Worm (Caenorhabditis elegans) whole organism, late embryonic: ENCODE data around the gene col-131.

Experiments
- C38D4.7 ChIP-seq: fragments of 200-800 bp; sonication (Bioruptor generic); optimal IDR thresholded peaks from 2 replicates; lab custom pipeline; 2018; ENCODE audit warnings: mild to moderate bottlenecking, missing genetic modification characterization, moderate library complexity, missing compliant biosample characterization
- K02D7.2 ChIP-seq: sonication (generic microtip); optimal IDR thresholded peaks from 2 replicates; lab custom pipeline; 2017; ENCODE audit warnings: mild to moderate bottlenecking, missing genetic modification characterization, missing compliant biosample characterization
- K09A11.1 ChIP-seq: sonication (generic microtip); optimal IDR thresholded peaks from 2 replicates; lab custom pipeline; 2017; ENCODE audit warnings: antibody characterized with exemption, mild to moderate bottlenecking, missing genetic modification characterization, missing compliant biosample characterization; ENCODE audit not compliant: insufficient read depth
- Y22D7AL.16 ChIP-seq: sonication (generic microtip); optimal IDR thresholded peaks from 2 replicates; lab custom pipeline; 2016; ENCODE audit warnings: missing genetic modification characterization, missing compliant biosample characterization
- ama-1 ChIP-seq: fragments of 150-350 bp; optimal IDR thresholded peaks from 2 replicates; lab custom pipeline; 2014
- ceh-18 ChIP-seq: sonication (generic microtip); optimal IDR thresholded peaks from 2 replicates; lab custom pipeline; 2016; ENCODE audit warnings: missing genetic modification characterization, missing compliant biosample characterization
- ceh-2 ChIP-seq: sonication (generic microtip); optimal IDR thresholded peaks from 2 replicates; lab custom pipeline; 2016; ENCODE audit warnings: missing genotype, missing genetic modification characterization, missing compliant biosample characterization
- ceh-31 ChIP-seq: sonication (generic microtip); optimal IDR thresholded peaks from 2 replicates; lab custom pipeline; 2016; ENCODE audit warnings: missing genetic modification characterization, missing compliant biosample characterization
- ceh-34 ChIP-seq: sonication (generic microtip); optimal IDR thresholded peaks from 2 replicates; lab custom pipeline; 2016; ENCODE audit warnings: mild to moderate bottlenecking, missing genetic modification characterization, missing compliant biosample characterization
- ceh-9 ChIP-seq: sonication (generic microtip); optimal IDR thresholded peaks from 2 replicates; lab custom pipeline; 2016; ENCODE audit warnings: mild to moderate bottlenecking, missing genetic modification characterization, inconsistent platforms, missing compliant biosample characterization
- che-1 ChIP-seq: sonication (generic microtip); optimal IDR thresholded peaks from 2 replicates; lab custom pipeline; 2016; ENCODE audit warnings: mild to moderate bottlenecking, missing genetic modification characterization, missing compliant biosample characterization
- dmd-4 ChIP-seq: sonication (generic microtip); optimal IDR thresholded peaks from 2 replicates; lab custom pipeline; 2016; ENCODE audit warnings: borderline replicate concordance, missing genetic modification characterization, missing compliant biosample characterization
- dve-1 ChIP-seq: sonication (generic microtip); optimal IDR thresholded peaks from 2 replicates; lab custom pipeline; 2017; ENCODE audit warnings: antibody characterized with exemption, mild to moderate bottlenecking, missing genetic modification characterization, missing compliant biosample characterization
- elt-2 ChIP-seq: sonication (generic microtip); optimal IDR thresholded peaks from 2 replicates; lab custom pipeline; 2016; ENCODE audit warnings: missing genetic modification reagents, missing genetic modification characterization, missing compliant biosample characterization
- elt-4 ChIP-seq: sonication (generic microtip); optimal IDR thresholded peaks from 2 replicates; lab custom pipeline; 2016; ENCODE audit warnings: missing genetic modification characterization, missing compliant biosample characterization
- eyg-1 ChIP-seq: sonication (generic microtip); optimal IDR thresholded peaks from 2 replicates; lab custom pipeline; 2016; ENCODE audit warnings: missing genotype, missing genetic modification characterization, missing compliant biosample characterization
- fax-1 ChIP-seq: sonication (generic microtip); optimal IDR thresholded peaks from 2 replicates; lab custom pipeline; 2016; ENCODE audit warnings: missing genotype, missing genetic modification characterization, missing compliant biosample characterization
- fkh-10 ChIP-seq: fragments of 150-350 bp; optimal IDR thresholded peaks from 2 replicates; lab custom pipeline; 2014; ENCODE audit warnings: missing biosample characterization, missing genetic modification reagents, missing genetic modification characterization
- hlh-13 ChIP-seq: fragments of 200-800 bp; sonication (Bioruptor generic); optimal IDR thresholded peaks from 2 replicates; lab custom pipeline; 2018; ENCODE audit warnings: mild to moderate bottlenecking, missing genetic modification characterization, missing compliant biosample characterization
- hlh-15 ChIP-seq: sonication (generic microtip); optimal IDR thresholded peaks from 2 replicates; lab custom pipeline; 2016; ENCODE audit warnings: missing genetic modification characterization, missing compliant biosample characterization
- hlh-30 ChIP-seq: sonication (generic microtip); optimal IDR thresholded peaks from 2 replicates; lab custom pipeline; 2017; ENCODE audit warnings: antibody characterized with exemption, missing genetic modification characterization, missing compliant biosample characterization; ENCODE audit not compliant: insufficient read depth
- hlh-6 ChIP-seq: sonication (generic microtip); optimal IDR thresholded peaks from 2 replicates; lab custom pipeline; 2016; ENCODE audit warnings: missing genotype, missing genetic modification characterization, missing compliant biosample characterization
- hlh-8 ChIP-seq: sonication (generic microtip); optimal IDR thresholded peaks from 2 replicates; lab custom pipeline; 2016; ENCODE audit warnings: missing genotype, missing genetic modification characterization, missing compliant biosample characterization
- lim-6 ChIP-seq: sonication (generic microtip); optimal IDR thresholded peaks from 2 replicates; lab custom pipeline; 2016; ENCODE audit warnings: missing genetic modification characterization, missing compliant biosample characterization
- madf-2 ChIP-seq: sonication (generic microtip); optimal IDR thresholded peaks from 2 replicates; lab custom pipeline; 2017; ENCODE audit warnings: missing genetic modification characterization, missing compliant biosample characterization
- nfya-1 ChIP-seq: sonication (generic microtip); optimal IDR thresholded peaks from 2 replicates; lab custom pipeline; 2017; ENCODE audit warnings: missing genetic modification characterization, mild to moderate bottlenecking, missing compliant biosample characterization, antibody characterized with exemption, moderate library complexity
- nhr-232 ChIP-seq: sonication (generic microtip); optimal IDR thresholded peaks from 2 replicates; lab custom pipeline; 2016; ENCODE audit warnings: missing genetic modification characterization, missing compliant biosample characterization
- npax-4 ChIP-seq: sonication (generic microtip); optimal IDR thresholded peaks from 2 replicates; lab custom pipeline; 2016; ENCODE audit warnings: missing genetic modification characterization, missing compliant biosample characterization
- pag-3 ChIP-seq: sonication (generic microtip); optimal IDR thresholded peaks from 2 replicates; lab custom pipeline; 2016; ENCODE audit warnings: missing compliant biosample characterization, missing genetic modification characterization, borderline replicate concordance
- pat-9 ChIP-seq: fragments of 200-800 bp; sonication (Bioruptor generic); optimal IDR thresholded peaks from 2 replicates; lab custom pipeline; 2018; ENCODE audit warnings: mild to moderate bottlenecking, missing genetic modification characterization, moderate library complexity, missing compliant biosample characterization
- pha-4 ChIP-seq: fragments of 150-350 bp; optimal IDR thresholded peaks from 2 replicates; lab custom pipeline; 2018; ENCODE audit warnings: missing biosample characterization, missing genetic modification reagents, missing genetic modification characterization
- pros-1 ChIP-seq: fragments of 150-350 bp; optimal IDR thresholded peaks from 2 replicates; lab custom pipeline; 2014; ENCODE audit warnings: missing biosample characterization, missing genetic modification reagents, missing genetic modification characterization
- ref-2 ChIP-seq: sonication (generic microtip); optimal IDR thresholded peaks from 2 replicates; lab custom pipeline; 2016; ENCODE audit warnings: missing genetic modification characterization, missing compliant biosample characterization
- rnt-1 ChIP-seq: sonication (generic microtip); optimal IDR thresholded peaks from 2 replicates; lab custom pipeline; 2016; ENCODE audit warnings: missing genetic modification characterization, missing compliant biosample characterization
- sox-2 ChIP-seq: fragments of 200-800 bp; sonication (Bioruptor generic); IDR thresholded peaks from 2 replicates; pipeline ENCODE4 v1.3.6; 2022; ENCODE audit warnings: missing genetic modification reagents, missing genetic modification characterization, missing compliant biosample characterization
- sox-4 ChIP-seq: sonication (generic microtip); optimal IDR thresholded peaks from 2 replicates; lab custom pipeline; 2017; ENCODE audit warnings: mild to moderate bottlenecking, missing genetic modification characterization, inconsistent platforms, missing compliant biosample characterization
- syd-9 ChIP-seq: sonication (generic microtip); optimal IDR thresholded peaks from 2 replicates; lab custom pipeline; 2016; ENCODE audit warnings: mild to moderate bottlenecking, missing genetic modification characterization, moderate library complexity, missing compliant biosample characterization
- tbx-2 ChIP-seq: sonication (generic microtip); optimal IDR thresholded peaks from 2 replicates; lab custom pipeline; 2016; ENCODE audit warnings: missing genetic modification characterization, missing compliant biosample characterization
- tbx-7 ChIP-seq: sonication (generic microtip); optimal IDR thresholded peaks from 2 replicates; lab custom pipeline; 2016; ENCODE audit warnings: missing genotype, missing genetic modification characterization, missing compliant biosample characterization
- ttx-3 ChIP-seq: sonication (generic microtip); optimal IDR thresholded peaks from 2 replicates; lab custom pipeline; 2016; ENCODE audit warnings: missing genetic modification reagents, missing genetic modification characterization, missing compliant biosample characterization
- unc-42 ChIP-seq: sonication (generic microtip); optimal IDR thresholded peaks from 2 replicates; lab custom pipeline; 2016; ENCODE audit warnings: missing genotype, missing genetic modification characterization, missing compliant biosample characterization
- unc-55 ChIP-seq: sonication (generic microtip); optimal IDR thresholded peaks from 2 replicates; lab custom pipeline; 2017; ENCODE audit warnings: missing biosample characterization, missing genetic modification reagents, missing genetic modification characterization
- unc-86 ChIP-seq: sonication (generic microtip); optimal IDR thresholded peaks from 2 replicates; lab custom pipeline; 2016; ENCODE audit warnings: missing genetic modification characterization, missing compliant biosample characterization
- zip-5 ChIP-seq: sonication (generic microtip); optimal IDR thresholded peaks from 2 replicates; lab custom pipeline; 2016; ENCODE audit warnings: missing genetic modification characterization, missing compliant biosample characterization

Gene col-131

DNA sequence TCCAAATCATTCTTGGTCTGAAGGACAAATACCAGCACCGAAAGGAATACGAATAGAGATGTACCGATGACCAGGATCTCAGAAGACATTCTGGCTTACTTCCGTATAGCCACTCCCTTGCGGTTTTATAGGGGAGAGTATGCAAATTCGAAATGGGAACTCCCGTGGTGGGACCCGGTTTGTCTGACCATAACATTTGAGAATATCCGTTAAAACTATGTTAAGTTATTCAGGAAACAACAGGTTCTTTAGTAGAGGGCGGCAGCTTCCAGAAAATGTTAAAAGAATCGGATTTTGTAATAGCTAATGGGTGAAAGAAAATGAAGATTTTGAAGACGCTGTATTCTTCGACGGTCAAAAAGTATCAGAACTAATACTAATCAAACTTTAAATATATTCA is at the start of gene col-131:
Gene col-131, minus strand, starts transcription at position 101 of the 400 bp plus-strand sequence.
- no peak for TF ChIP-seq ttx-3
- TF ChIP-seq ama-1 (lab: Kevin White, UChicago) = no peak
- TF ChIP-seq tbx-7 (tag; lab: Kevin White, UChicago) = no peak
- no peak for TF ChIP-seq unc-55 (GFP tag; lab: Kevin White, UChicago)
- no peak for TF ChIP-seq ref-2
- no peak for TF ChIP-seq ceh-2 (tag; lab: Kevin White, UChicago)
- no peak for TF ChIP-seq che-1 (tag; lab: Kevin White, UChicago)
- TF ChIP-seq Y22D7AL.16 (tag; lab: Kevin White, UChicago) = no peak
- TF ChIP-seq hlh-6 = no peak
- TF ChIP-seq pag-3 = no peak
- no peak for TF ChIP-seq sox-4 (tag; lab: Kevin White, UChicago)
- TF ChIP-seq hlh-30 (tag; lab: Kevin White, UChicago) = no peak

DNA sequence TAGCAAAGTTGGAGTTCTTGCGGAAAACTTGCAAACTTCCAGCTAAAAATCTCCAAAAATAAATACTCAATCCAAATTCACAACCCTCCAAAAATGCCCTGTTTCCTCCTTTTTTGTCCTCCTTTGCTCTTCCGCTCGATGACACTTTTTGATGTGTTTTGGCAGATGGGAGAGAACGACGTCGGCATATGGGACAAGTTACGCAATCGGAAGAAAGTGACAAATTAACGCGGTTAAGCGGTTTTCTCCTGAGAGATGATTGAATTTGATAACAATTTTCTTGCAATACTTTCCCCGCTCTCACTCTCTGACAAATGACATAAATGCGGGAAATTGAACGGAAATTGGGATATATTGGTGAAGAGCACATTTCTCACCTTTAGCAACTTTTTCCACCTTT is 49.6 kb upstream of the col-131 start:
- TF ChIP-seq lim-6 (tag; lab: Kevin White, UChicago) = no peak
- no peak for TF ChIP-seq fax-1
- no peak for TF ChIP-seq hlh-13 (GFP tag; lab: Kevin White, UChicago)
- no peak for TF ChIP-seq madf-2
- TF ChIP-seq tbx-7 (tag; lab: Kevin White, UChicago) = no peak
- no peak for TF ChIP-seq ttx-3
- TF ChIP-seq syd-9 = no peak
- no peak for TF ChIP-seq che-1 (tag; lab: Kevin White, UChicago)
- TF ChIP-seq ref-2 = no peak
- no peak for TF ChIP-seq hlh-8 (tag; lab: Kevin White, UChicago)
- TF ChIP-seq dmd-4 = no peak
- TF ChIP-seq fkh-10 = no peak
- TF ChIP-seq tbx-2 (tag; lab: Kevin White, UChicago) = no peak
- no peak for TF ChIP-seq pat-9
- no peak for TF ChIP-seq ceh-9 (tag; lab: Kevin White, UChicago)
- no peak for TF ChIP-seq zip-5 (tag; lab: Kevin White, UChicago)
- TF ChIP-seq ceh-31 = no peak
- TF ChIP-seq pros-1 = no peak
- TF ChIP-seq ceh-34 (tag; lab: Kevin White, UChicago) = no peak
- TF ChIP-seq unc-42 (tag; lab: Kevin White, UChicago) = no peak

DNA sequence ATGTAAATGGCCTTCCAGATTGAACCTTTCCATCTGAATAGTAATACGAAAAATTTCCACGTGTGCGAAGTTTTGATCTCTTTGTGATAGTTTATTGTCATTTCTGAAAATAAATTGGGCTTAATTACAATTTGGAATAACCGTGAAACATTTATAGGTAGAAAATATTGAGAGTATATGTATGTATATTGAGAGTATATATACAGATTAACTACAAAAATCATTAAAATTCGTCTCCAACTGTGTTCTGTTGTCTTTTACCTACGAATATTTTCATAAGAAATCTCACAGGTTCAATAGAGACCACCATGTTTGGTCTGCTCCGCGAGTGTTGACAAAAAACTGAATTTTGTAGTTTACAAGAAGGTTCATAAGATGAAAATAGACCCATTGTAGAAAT is 45.9 kb upstream of the col-131 start, which contains the start of gene best-2:
Gene best-2, minus strand, starts transcription at position 101 of the 400 bp plus-strand sequence.
- TF ChIP-seq nfya-1 (tag; lab: Kevin White, UChicago) = no peak
- no peak for TF ChIP-seq hlh-15 (tag; lab: Kevin White, UChicago)
- TF ChIP-seq elt-4 (tag; lab: Kevin White, UChicago) = no peak
- no peak for TF ChIP-seq ceh-31
- no peak for TF ChIP-seq dve-1 (tag; lab: Kevin White, UChicago)
- no peak for TF ChIP-seq lim-6 (tag; lab: Kevin White, UChicago)
- no peak for TF ChIP-seq elt-2
- no peak for TF ChIP-seq ceh-9 (tag; lab: Kevin White, UChicago)
- TF ChIP-seq sox-2 (GFP tag; lab: Robert Waterston, UW) = no peak
- no peak for TF ChIP-seq fax-1
- no peak for TF ChIP-seq unc-42 (tag; lab: Kevin White, UChicago)
- TF ChIP-seq npax-4 (tag; lab: Kevin White, UChicago) = no peak
- no peak for TF ChIP-seq pros-1
- TF ChIP-seq pha-4 (tag; lab: Kevin White, UChicago) = no peak
- TF ChIP-seq rnt-1 (tag; lab: Kevin White, UChicago) = no peak
- no peak for TF ChIP-seq unc-86 (tag; lab: Kevin White, UChicago)
- no peak for TF ChIP-seq nhr-232 (tag; lab: Kevin White, UChicago)
- TF ChIP-seq, all 69 proteins: peak for 0

DNA sequence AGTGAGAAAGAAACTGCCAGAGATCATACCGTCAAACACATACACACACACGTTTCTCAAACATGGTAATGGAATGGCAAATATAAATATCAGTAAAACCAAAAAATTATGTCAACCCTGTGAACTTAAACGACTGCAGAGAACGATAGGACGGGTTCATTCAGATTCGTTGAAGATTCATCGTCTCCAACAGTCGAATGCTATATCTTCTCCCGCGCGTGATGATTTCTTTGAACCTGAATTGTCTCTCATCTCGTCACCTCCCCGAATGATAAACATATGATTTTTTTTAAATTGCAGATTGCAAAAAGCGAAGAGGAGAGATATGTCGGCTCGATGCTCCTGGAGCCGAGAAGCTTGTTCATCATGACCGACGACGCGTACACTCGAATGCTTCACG is 43.8 kb upstream of the col-131 start:
- no peak for TF ChIP-seq hlh-6
- TF ChIP-seq C38D4.7 = no peak
- TF ChIP-seq elt-2 = no peak
- no peak for TF ChIP-seq tbx-7 (tag; lab: Kevin White, UChicago)
- no peak for TF ChIP-seq ref-2
- no peak for TF ChIP-seq K02D7.2 (tag; lab: Kevin White, UChicago)
- no peak for TF ChIP-seq ceh-31
- no peak for TF ChIP-seq eyg-1
- TF ChIP-seq K09A11.1 (tag; lab: Kevin White, UChicago) = no peak
- TF ChIP-seq dve-1 (tag; lab: Kevin White, UChicago) = no peak
- no peak for TF ChIP-seq ceh-18 (tag; lab: Kevin White, UChicago)
